Worm (Caenorhabditis elegans): ENCODE measurements around the gene ham-3.

The ham-3 gene

DNA sequence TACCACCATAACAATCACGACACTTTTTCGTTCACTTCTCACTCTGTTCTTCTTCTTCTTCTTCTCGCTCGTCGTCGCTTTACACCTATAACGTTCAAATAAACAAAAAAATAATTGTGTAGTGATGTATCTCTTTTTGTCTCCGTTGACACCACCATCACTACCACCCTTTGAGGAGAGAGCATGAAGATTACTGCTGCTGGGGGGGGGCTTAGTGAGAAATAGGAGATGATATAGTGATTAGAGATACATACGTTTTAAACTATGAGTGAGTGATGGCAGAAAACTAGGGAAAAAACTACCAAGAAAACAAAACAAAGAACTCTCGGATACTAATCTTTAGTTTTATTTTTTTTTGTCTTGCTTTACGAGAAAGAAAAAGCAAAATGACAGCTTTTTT, 5.8 kb downstream of the ham-3 start:
- TF ChIP-seq unc-55 (GFP tag; optimal IDR thresholded peaks at IDR 0.05) (peak; percentile 26), lin-13 (GFP tag; optimal IDR thresholded peaks at IDR 0.05) (no peak), lsy-2 (tag; optimal IDR thresholded peaks at IDR 0.05) (peak in 1 of 2 experiments; percentile 34), nhr-129 (tag; optimal IDR thresholded peaks at IDR 0.05) (peak; percentile 19), sma-9 (GFP tag; optimal IDR thresholded peaks at IDR 0.05) (peak; percentile 35), sma-9 (tag; optimal IDR thresholded peaks at IDR 0.05) (no peak)

- peak; percentile 42 for TF ChIP-seq nhr-25 (tag; optimal IDR thresholded peaks at IDR 0.05)
- TF ChIP-seq crh-2 (tag; optimal IDR thresholded peaks at IDR 0.05), result peak; percentile 8
- no peak for TF ChIP-seq nhr-23 (tag; optimal IDR thresholded peaks at IDR 0.05)
- peak; percentile 43 for TF ChIP-seq gmeb-1 (tag; optimal IDR thresholded peaks at IDR 0.05)
- no peak for TF ChIP-seq ZK546.5 (tag; optimal IDR thresholded peaks at IDR 0.05)
- TF ChIP-seq fos-1 (tag; optimal IDR thresholded peaks at IDR 0.05), result peak; percentile 46
- TF ChIP-seq egl-27 (tag; optimal IDR thresholded peaks at IDR 0.05), result peak; percentile 7
- TF ChIP-seq lin-11 (tag; optimal IDR thresholded peaks at IDR 0.05), result no peak
- peak; percentile 45 for TF ChIP-seq blmp-1 (tag; optimal IDR thresholded peaks at IDR 0.05; ENCODE audit: insufficient read depth)
- TF ChIP-seq ztf-11 (tag; optimal IDR thresholded peaks at IDR 0.05), result no peak
- peak; percentile 20 for TF ChIP-seq Y55F3AM.14 (GFP tag; optimal IDR thresholded peaks at IDR 0.05)
- TF ChIP-seq ztf-4 (tag; optimal IDR thresholded peaks at IDR 0.05), result no peak
- no peak for TF ChIP-seq aly-2 (tag; optimal IDR thresholded peaks at IDR 0.05)
- peak in 1 of 2 experiments; percentile 25 for TF ChIP-seq lsy-2 (tag; optimal IDR thresholded peaks at IDR 0.05)
- no peak for TF ChIP-seq elt-1 (tag; optimal IDR thresholded peaks at IDR 0.05)
Measured at ce11 chrIII:10132495-10133450, 12.2 kb downstream of the ham-3 start.

DNA sequence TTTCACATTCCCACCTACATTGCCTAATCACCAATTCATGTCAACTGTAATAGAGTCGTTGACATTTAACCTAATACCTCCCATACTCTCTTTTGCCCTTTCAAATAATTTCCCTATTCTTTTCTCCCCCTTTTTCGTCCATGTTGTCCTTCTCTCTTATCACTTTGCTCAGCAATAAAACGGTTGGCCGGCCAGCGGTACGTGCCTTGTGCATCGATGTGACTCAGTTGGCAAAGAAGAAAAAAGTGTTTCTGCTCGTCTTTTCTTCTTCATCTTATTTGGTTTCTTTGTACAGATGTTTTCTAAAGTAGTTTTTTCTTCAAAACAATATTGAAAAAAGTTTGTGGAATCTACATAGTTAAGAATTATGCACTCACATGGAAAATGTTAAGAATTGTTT, 13.9 kb downstream of the ham-3 start:
- TF ChIP-seq Y55F3AM.14 (GFP tag; optimal IDR thresholded peaks at IDR 0.05), result no peak
- TF ChIP-seq fos-1 (tag; optimal IDR thresholded peaks at IDR 0.05), result peak; percentile 88
- TF ChIP-seq nhr-237 (tag; optimal IDR thresholded peaks at IDR 0.05), result no peak
- peak; percentile 38 for TF ChIP-seq crh-2 (tag; optimal IDR thresholded peaks at IDR 0.05)
- no peak for TF ChIP-seq peb-1 (tag; optimal IDR thresholded peaks at IDR 0.05)

ce11 chrIII:10136778-10137177, 16.2 kb downstream of the ham-3 start, which contains the start of gene ZK1128.7:
ZK1128.7 (plus strand) TSS chrIII:10137006.
- TF ChIP-seq aly-2 (tag; optimal IDR thresholded peaks at IDR 0.05) (no peak), mbf-1 (tag; optimal IDR thresholded peaks at IDR 0.05) (no peak), blmp-1 (tag; optimal IDR thresholded peaks at IDR 0.05; ENCODE audit: insufficient read depth) (peak; percentile 22), nhr-23 (tag; optimal IDR thresholded peaks at IDR 0.05) (no peak), F13H6.1 (tag; optimal IDR thresholded peaks at IDR 0.05) (peak; percentile 43), sma-9 (GFP tag; optimal IDR thresholded peaks at IDR 0.05) (peak; percentile 20), sma-9 (tag; optimal IDR thresholded peaks at IDR 0.05) (no peak), unc-55 (GFP tag; optimal IDR thresholded peaks at IDR 0.05) (peak; percentile 36), C34F6.9 (tag; optimal IDR thresholded peaks at IDR 0.05) (peak; percentile 15), ceh-82 (tag; optimal IDR thresholded peaks at IDR 0.05) (no peak), lsy-2 (tag; optimal IDR thresholded peaks at IDR 0.05) (peak in 1 of 2 experiments; percentile 30), crh-2 (tag; optimal IDR thresholded peaks at IDR 0.05) (no peak)

- TF ChIP-seq R02D3.7 (tag; optimal IDR thresholded peaks at IDR 0.05) (no peak), mbf-1 (tag; optimal IDR thresholded peaks at IDR 0.05) (no peak), ztf-1 (GFP tag; conservative IDR thresholded peaks at IDR 0.05) (no peak), peb-1 (tag; optimal IDR thresholded peaks at IDR 0.05) (no peak)
Measured at ce11 chrIII:10140732-10141131, 20.2 kb downstream of the ham-3 start, which contains the start of gene K08E5.6. K08E5.6 (plus strand) TSS chrIII:10141032.

- no peak for TF ChIP-seq egl-27 (tag; optimal IDR thresholded peaks at IDR 0.05)
- no peak for TF ChIP-seq mbf-1 (tag; optimal IDR thresholded peaks at IDR 0.05)
- no peak for TF ChIP-seq skn-1 (tag; optimal IDR thresholded peaks at IDR 0.05)
- TF ChIP-seq aly-2 (tag; optimal IDR thresholded peaks at IDR 0.05), result no peak
- no peak for TF ChIP-seq gmeb-1 (tag; optimal IDR thresholded peaks at IDR 0.05)
- no peak for TF ChIP-seq crh-2 (tag; optimal IDR thresholded peaks at IDR 0.05)
- TF ChIP-seq ama-1 (optimal IDR thresholded peaks at IDR 0.05), result no peak
- no peak for TF ChIP-seq nhr-237 (tag; optimal IDR thresholded peaks at IDR 0.05)
- no peak for TF ChIP-seq Y55F3AM.14 (GFP tag; optimal IDR thresholded peaks at IDR 0.05)
- TF ChIP-seq nhr-77 (tag; optimal IDR thresholded peaks at IDR 0.05), result no peak
Measured at ce11 chrIII:10146701-10147100, 26.1 kb downstream of the ham-3 start, which contains the start of gene K08E5.1. K08E5.1 (minus strand) TSS chrIII:10146801.

Measured in whole organism, L2 larva.